Fruit fly (Drosophila melanogaster): ENCODE data around the gene pHCl-2.

pHCl-2 gene

dm6 chr3R:31329809-31330208 is 24.6 kb upstream of the pHCl-2 start:
- TF ChIP-seq CG13204 (GFP tag; optimal IDR thresholded peaks at IDR 0.05), result no peak
- TF ChIP-seq Pif1A (GFP tag; optimal IDR thresholded peaks at IDR 0.05), result peak; percentile 81
- TF ChIP-seq Ets98B (GFP tag; IDR thresholded peaks at IDR 0.05), result peak; percentile 80
- peak; percentile 47 for TF ChIP-seq EcR (GFP tag; optimal IDR thresholded peaks at IDR 0.05)
- TF ChIP-seq CG12605 (GFP tag; IDR thresholded peaks at IDR 0.05), result peak; percentile 83
- TF ChIP-seq CG17806 (tag; optimal IDR thresholded peaks at IDR 0.05), result peak; percentile 91
- peak; percentile 34; the same call in 1 of the 2 replicates for TF ChIP-seq CG10348 (GFP tag; IDR thresholded peaks at IDR 0.05)
- TF ChIP-seq CG14655 (GFP tag; optimal IDR thresholded peaks at IDR 0.05), result peak; percentile 88
- peak; percentile 85 for TF ChIP-seq CG32121 (GFP tag; IDR thresholded peaks at IDR 0.05)
- peak; percentile 93 for TF ChIP-seq CG8159 (tag; optimal IDR thresholded peaks at IDR 0.05)
- TF ChIP-seq CG34367 (tag; optimal IDR thresholded peaks at IDR 0.05), result peak; percentile 65
- peak; percentile 54 for TF ChIP-seq rn (GFP tag; IDR thresholded peaks at IDR 0.05)
- no peak for TF ChIP-seq Snoo (tag; optimal IDR thresholded peaks at IDR 0.05)
- TF ChIP-seq gl (tag; optimal IDR thresholded peaks at IDR 0.05), result peak; percentile 46
- TF ChIP-seq D1 (tag; optimal IDR thresholded peaks at IDR 0.05), result peak; percentile 4
- TF ChIP-seq fd96Ca (GFP tag; IDR thresholded peaks at IDR 0.05), result peak; percentile 68
- TF ChIP-seq CG4496 (GFP tag; IDR thresholded peaks at IDR 0.05), result peak; percentile 88
- peak; percentile 90 for TF ChIP-seq CG9948 (tag; optimal IDR thresholded peaks at IDR 0.05)
- TF ChIP-seq CG8301 (tag; optimal IDR thresholded peaks at IDR 0.05), result peak; percentile 80
- peak; percentile 82 for TF ChIP-seq CG15710 (tag; optimal IDR thresholded peaks at IDR 0.05)
- TF ChIP-seq Pif1B (GFP tag; optimal IDR thresholded peaks at IDR 0.05), result peak; percentile 53

DNA sequence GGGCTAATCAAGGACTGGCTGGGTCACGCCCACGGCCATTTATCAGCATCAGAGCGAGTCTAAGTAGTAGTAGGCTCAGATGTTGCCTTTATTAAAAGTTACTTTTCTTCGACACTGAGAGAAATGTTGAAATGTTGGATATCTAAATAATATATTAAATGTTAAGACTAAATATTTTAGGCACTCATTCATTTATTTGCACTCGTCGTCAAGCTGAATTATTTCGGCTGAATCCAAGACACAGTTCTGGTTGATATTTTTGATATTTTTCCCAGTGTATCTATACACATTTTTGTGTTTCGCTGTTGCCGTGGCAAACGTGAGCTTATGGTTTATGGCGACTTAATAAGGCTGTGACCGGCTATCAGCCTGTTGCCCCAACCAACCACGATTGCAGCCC is 19.9 kb upstream of the pHCl-2 start:
- TF ChIP-seq CG12605 (GFP tag; IDR thresholded peaks at IDR 0.05) (peak; percentile 71), CG8301 (tag; optimal IDR thresholded peaks at IDR 0.05) (peak; percentile 87), CG10348 (GFP tag; IDR thresholded peaks at IDR 0.05) (no peak), Pif1A (GFP tag; optimal IDR thresholded peaks at IDR 0.05) (peak; percentile 62), Snoo (tag; optimal IDR thresholded peaks at IDR 0.05) (no peak), CG14655 (GFP tag; optimal IDR thresholded peaks at IDR 0.05) (peak; percentile 89), CG32121 (GFP tag; IDR thresholded peaks at IDR 0.05) (peak; percentile 82), CG4496 (GFP tag; IDR thresholded peaks at IDR 0.05) (peak; percentile 92), Pif1B (GFP tag; optimal IDR thresholded peaks at IDR 0.05) (peak; percentile 39), D1 (tag; optimal IDR thresholded peaks at IDR 0.05) (no peak), Ets98B (GFP tag; IDR thresholded peaks at IDR 0.05) (peak; percentile 84), CG9948 (tag; optimal IDR thresholded peaks at IDR 0.05) (peak; percentile 76), CG13204 (GFP tag; optimal IDR thresholded peaks at IDR 0.05) (no peak), CG8159 (tag; optimal IDR thresholded peaks at IDR 0.05) (peak; percentile 74), CG17806 (tag; optimal IDR thresholded peaks at IDR 0.05) (peak; percentile 77), EcR (GFP tag; optimal IDR thresholded peaks at IDR 0.05) (no peak), CG15710 (tag; optimal IDR thresholded peaks at IDR 0.05) (peak; percentile 53), gl (tag; optimal IDR thresholded peaks at IDR 0.05) (peak; percentile 38), rn (GFP tag; IDR thresholded peaks at IDR 0.05) (peak; percentile 68), fd96Ca (GFP tag; IDR thresholded peaks at IDR 0.05) (peak; percentile 82), CG34367 (tag; optimal IDR thresholded peaks at IDR 0.05) (peak; percentile 50)

dm6 chr3R:31324474-31324873 is 19.3 kb upstream of the pHCl-2 start:
- TF ChIP-seq gl (tag; optimal IDR thresholded peaks at IDR 0.05), result no peak
- TF ChIP-seq Pif1A (GFP tag; optimal IDR thresholded peaks at IDR 0.05), result no peak
- no peak for TF ChIP-seq CG15710 (tag; optimal IDR thresholded peaks at IDR 0.05)
- no peak for TF ChIP-seq CG12605 (GFP tag; IDR thresholded peaks at IDR 0.05)
- TF ChIP-seq CG13204 (GFP tag; optimal IDR thresholded peaks at IDR 0.05), result no peak
- no peak for TF ChIP-seq Ets98B (GFP tag; IDR thresholded peaks at IDR 0.05)
- TF ChIP-seq fd96Ca (GFP tag; IDR thresholded peaks at IDR 0.05), result no peak
- TF ChIP-seq CG4496 (GFP tag; IDR thresholded peaks at IDR 0.05), result peak; percentile 45; the same call in 1 of the 3 replicates

dm6 chr3R:31322274-31322673 is 17.1 kb upstream of the pHCl-2 start:
- TF ChIP-seq CG4496 (GFP tag; IDR thresholded peaks at IDR 0.05) (no peak), Pif1A (GFP tag; optimal IDR thresholded peaks at IDR 0.05) (no peak), Pif1B (GFP tag; optimal IDR thresholded peaks at IDR 0.05) (no peak), Snoo (tag; optimal IDR thresholded peaks at IDR 0.05) (no peak), CG8159 (tag; optimal IDR thresholded peaks at IDR 0.05) (no peak), CG9948 (tag; optimal IDR thresholded peaks at IDR 0.05) (no peak), rn (GFP tag; IDR thresholded peaks at IDR 0.05) (no peak), gl (tag; optimal IDR thresholded peaks at IDR 0.05) (no peak), CG10348 (GFP tag; IDR thresholded peaks at IDR 0.05) (no peak), CG15710 (tag; optimal IDR thresholded peaks at IDR 0.05) (no peak), CG17806 (tag; optimal IDR thresholded peaks at IDR 0.05) (no peak), CG34367 (tag; optimal IDR thresholded peaks at IDR 0.05) (no peak), fd96Ca (GFP tag; IDR thresholded peaks at IDR 0.05) (no peak), CG32121 (GFP tag; IDR thresholded peaks at IDR 0.05) (no peak), D1 (tag; optimal IDR thresholded peaks at IDR 0.05) (no peak), CG14655 (GFP tag; optimal IDR thresholded peaks at IDR 0.05) (no peak), Ets98B (GFP tag; IDR thresholded peaks at IDR 0.05) (no peak)

DNA sequence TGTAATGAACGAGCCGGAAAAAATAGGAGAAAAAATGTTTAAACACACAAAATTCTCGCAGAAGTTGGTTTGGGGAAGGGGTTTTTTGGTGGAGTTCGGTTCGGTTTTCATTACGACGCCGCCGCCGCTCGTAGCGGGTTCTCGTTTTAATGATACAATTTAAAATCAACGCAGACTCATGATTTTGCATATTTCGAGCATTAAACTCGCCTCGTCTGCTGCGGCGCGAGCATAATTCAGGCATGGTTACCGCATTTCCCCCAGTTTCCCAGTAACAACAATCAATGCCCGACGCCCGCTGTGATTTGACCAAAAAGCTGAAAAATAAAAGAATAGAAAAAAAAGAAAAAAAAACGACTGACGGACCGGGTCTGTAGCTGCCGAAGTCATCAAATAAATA is 16.2 kb upstream of the pHCl-2 start:
- no peak for TF ChIP-seq gl (tag; optimal IDR thresholded peaks at IDR 0.05)
- no peak for TF ChIP-seq Pif1B (GFP tag; optimal IDR thresholded peaks at IDR 0.05)
- TF ChIP-seq CG17806 (tag; optimal IDR thresholded peaks at IDR 0.05), result no peak
- no peak for TF ChIP-seq CG4496 (GFP tag; IDR thresholded peaks at IDR 0.05)
- TF ChIP-seq Pif1A (GFP tag; optimal IDR thresholded peaks at IDR 0.05), result no peak
- no peak for TF ChIP-seq CG32121 (GFP tag; IDR thresholded peaks at IDR 0.05)
- TF ChIP-seq CG10348 (GFP tag; IDR thresholded peaks at IDR 0.05), result no peak
- no peak for TF ChIP-seq CG8159 (tag; optimal IDR thresholded peaks at IDR 0.05)
- TF ChIP-seq rn (GFP tag; IDR thresholded peaks at IDR 0.05), result no peak
- TF ChIP-seq CG14655 (GFP tag; optimal IDR thresholded peaks at IDR 0.05), result no peak
- no peak for TF ChIP-seq CG12605 (GFP tag; IDR thresholded peaks at IDR 0.05)
- TF ChIP-seq CG9948 (tag; optimal IDR thresholded peaks at IDR 0.05), result no peak
- no peak for TF ChIP-seq CG13204 (GFP tag; optimal IDR thresholded peaks at IDR 0.05)
- TF ChIP-seq CG15710 (tag; optimal IDR thresholded peaks at IDR 0.05), result no peak
- no peak for TF ChIP-seq Ets98B (GFP tag; IDR thresholded peaks at IDR 0.05)
- TF ChIP-seq CG8301 (tag; optimal IDR thresholded peaks at IDR 0.05), result no peak
- no peak for TF ChIP-seq EcR (GFP tag; optimal IDR thresholded peaks at IDR 0.05)

Measured in whole organism, pupa.